Worm (Caenorhabditis elegans) whole organism, L1 larva: ENCODE data around the gene C29E4.10.
A peak's percentile ranks its signal among the peaks of the same experiment; 100 is the strongest.

Experiments
- C16A3.4 ChIP-seq: fragments of 150-350 bp; optimal IDR thresholded peaks from 2 replicates; lab custom pipeline; 2014; ENCODE audit warnings: missing biosample characterization, missing genetic modification characterization
- Y116A8C.19 ChIP-seq: sonication (generic microtip); optimal IDR thresholded peaks from 2 replicates; lab custom pipeline; 2016; ENCODE audit warnings: missing compliant biosample characterization, missing genetic modification characterization, borderline replicate concordance
- aha-1 ChIP-seq: fragments of 150-350 bp; optimal IDR thresholded peaks from 2 replicates; lab custom pipeline; 2014; ENCODE audit warnings: missing biosample characterization, missing genetic modification characterization
- ama-1 ChIP-seq: fragments of 150-350 bp; optimal IDR thresholded peaks from 2 replicates; lab custom pipeline; 2014
- blmp-1 ChIP-seq: fragments of 150-350 bp; optimal IDR thresholded peaks from 2 replicates; lab custom pipeline; 2014; ENCODE audit warnings: missing biosample characterization, missing genetic modification characterization
- efl-1 ChIP-seq, 4 experiments: fragments of 150-350 bp; optimal IDR thresholded peaks in 3 of 4; peaks in 1 of 4; 1 replicate in 1 of 4; 2 replicates in 3 of 4; lab custom pipeline; 2014; ENCODE audit warnings: missing biosample characterization in 2 of 4, missing genetic modification characterization in 2 of 4, missing genetic modification reagents in 2 of 4
- fkh-10 ChIP-seq: sonication (generic microtip); optimal IDR thresholded peaks from 2 replicates; lab custom pipeline; 2017; ENCODE audit warnings: missing biosample characterization, missing genetic modification reagents, missing genetic modification characterization
- fos-1 ChIP-seq: fragments of 150-350 bp; optimal IDR thresholded peaks from 2 replicates; lab custom pipeline; 2014; ENCODE audit warnings: missing biosample characterization, missing genetic modification characterization
- grh-1 ChIP-seq: fragments of 200-800 bp; sonication (Bioruptor generic); IDR thresholded peaks from 2 replicates; pipeline ENCODE4 v1.3.6; 2022; ENCODE audit warnings: missing genetic modification reagents, missing genetic modification characterization, missing compliant biosample characterization
- irx-1 ChIP-seq: sonication (generic microtip); optimal IDR thresholded peaks from 2 replicates; lab custom pipeline; 2016; ENCODE audit warnings: missing genetic modification characterization, missing compliant biosample characterization
- jun-1 ChIP-seq: fragments of 150-350 bp; optimal IDR thresholded peaks from 2 replicates; lab custom pipeline; 2014; ENCODE audit warnings: missing biosample characterization, missing genetic modification reagents, missing genetic modification characterization
- lin-39 ChIP-seq: fragments of 150-350 bp; optimal IDR thresholded peaks from 2 replicates; lab custom pipeline; 2014; ENCODE audit warnings: missing biosample characterization, missing genetic modification reagents, missing genetic modification characterization
- lir-3 ChIP-seq: sonication (generic microtip); optimal IDR thresholded peaks from 2 replicates; lab custom pipeline; 2016; ENCODE audit warnings: mild to moderate bottlenecking, missing genetic modification characterization, moderate library complexity, missing compliant biosample characterization; ENCODE audit not compliant: poor library complexity
- mab-9 ChIP-seq: fragments of 200-800 bp; sonication (Bioruptor generic); IDR thresholded peaks from 2 replicates; pipeline ENCODE4 v1.3.6; 2022; ENCODE audit warnings: missing genetic modification reagents, missing genetic modification characterization, missing compliant biosample characterization
- mep-1 ChIP-seq: fragments of 150-350 bp; optimal IDR thresholded peaks from 2 replicates; lab custom pipeline; 2014; ENCODE audit warnings: missing biosample characterization, missing genetic modification characterization
- nhr-11 ChIP-seq: fragments of 150-350 bp; optimal IDR thresholded peaks from 2 replicates; lab custom pipeline; 2014; ENCODE audit warnings: missing biosample characterization, missing genetic modification characterization
- nhr-12 ChIP-seq: sonication (generic microtip); optimal IDR thresholded peaks from 2 replicates; lab custom pipeline; 2017; ENCODE audit warnings: missing biosample characterization, missing genetic modification characterization
- nhr-19 ChIP-seq: fragments of 200-800 bp; sonication (Bioruptor generic); conservative IDR thresholded peaks from 2 replicates; pipeline ENCODE4 v1.3.6; 2022; ENCODE audit warnings: missing genetic modification characterization, missing compliant biosample characterization
- nhr-71 ChIP-seq: sonication (generic microtip); optimal IDR thresholded peaks from 2 replicates; lab custom pipeline; 2016; ENCODE audit warnings: mild to moderate bottlenecking, missing genetic modification characterization, moderate library complexity, missing compliant biosample characterization
- nhr-85 ChIP-seq: sonication (generic microtip); peaks from one replicate; lab custom pipeline; 2016; ENCODE audit warnings: missing genetic modification characterization, inconsistent platforms, missing compliant biosample characterization
- nhr-90 ChIP-seq: sonication (generic microtip); optimal IDR thresholded peaks from 2 replicates; lab custom pipeline; 2016; ENCODE audit warnings: mild to moderate bottlenecking, missing genetic modification characterization, missing compliant biosample characterization; ENCODE audit not compliant: poor library complexity
- pag-3 ChIP-seq: sonication (generic microtip); optimal IDR thresholded peaks from 2 replicates; lab custom pipeline; 2017; ENCODE audit warnings: missing genetic modification characterization, mild to moderate bottlenecking, missing compliant biosample characterization, antibody characterized with exemption, borderline replicate concordance; ENCODE audit not compliant: insufficient read depth
- rnt-1 ChIP-seq: sonication (generic microtip); optimal IDR thresholded peaks from 2 replicates; lab custom pipeline; 2016; ENCODE audit warnings: mild to moderate bottlenecking, missing genetic modification characterization, moderate library complexity, missing compliant biosample characterization
- snu-23 ChIP-seq: sonication (generic microtip); optimal IDR thresholded peaks from 2 replicates; lab custom pipeline; 2016; ENCODE audit warnings: missing genetic modification characterization, missing compliant biosample characterization
- unc-130 ChIP-seq: fragments of 150-350 bp; optimal IDR thresholded peaks from 2 replicates; lab custom pipeline; 2017; ENCODE audit warnings: missing biosample characterization, missing genetic modification characterization, inconsistent platforms
- unc-30 ChIP-seq: sonication (generic microtip); optimal IDR thresholded peaks from 2 replicates; lab custom pipeline; 2017; ENCODE audit warnings: missing biosample characterization, missing genetic modification characterization
- unc-98 ChIP-seq: fragments of 200-800 bp; sonication (Bioruptor generic); IDR thresholded peaks from 2 replicates; pipeline ENCODE4 v1.3.6; 2022; ENCODE audit warnings: missing genetic modification characterization, missing compliant biosample characterization
- zip-4 ChIP-seq: fragments of 200-800 bp; sonication (Bioruptor generic); optimal IDR thresholded peaks from 2 replicates; lab custom pipeline; 2018; ENCODE audit warnings: mild to moderate bottlenecking, missing genetic modification characterization, moderate library complexity, missing compliant biosample characterization
- ztf-11 ChIP-seq, 2 experiments: sonication (generic microtip); optimal IDR thresholded peaks; 2 replicates each; lab custom pipeline; 2016 to 2017; ENCODE audit warnings: missing genetic modification characterization in 2 of 2, missing biosample characterization in 1 of 2, missing compliant biosample characterization in 1 of 2

Gene C29E4.10

ce11 chrIII:7940819-7941218 lies 3.2 kb downstream of the C29E4.10 start, which contains the start of gene C29E4.12 (continued):
- peak; percentile 62 for TF ChIP-seq irx-1
- TF ChIP-seq zip-4 (GFP tag; lab: Kevin White, UChicago): peak; percentile 25
- TF ChIP-seq nhr-19 (GFP tag; lab: Robert Waterston, UW): peak; percentile 79
- peak; percentile 52 for TF ChIP-seq mep-1
- no peak for TF ChIP-seq mab-9 (GFP tag; lab: Robert Waterston, UW)
- TF ChIP-seq nhr-90 (tag; lab: Kevin White, UChicago): peak; percentile 70
- TF ChIP-seq rnt-1 (tag; lab: Kevin White, UChicago): peak; percentile 87
- TF ChIP-seq unc-30 (tag; lab: Kevin White, UChicago): no peak
- peak in 1 of 2 experiments; percentile 18 for TF ChIP-seq ztf-11 (tag; optimal IDR thresholded peaks at IDR 0.05; lab: Kevin White, UChicago)

ce11 chrIII:7941417-7941816 lies 3.8 kb downstream of the C29E4.10 start, which contains the start of gene kle-2:
TSS of gene kle-2 (plus strand) at chrIII:7941717.
- TF ChIP-seq Y116A8C.19 (tag; lab: Kevin White, UChicago) (no peak), jun-1 (tag; lab: Kevin White, UChicago) (no peak), nhr-85 (tag; lab: Kevin White, UChicago) (no peak), C16A3.4 (tag; lab: Kevin White, UChicago) (no peak)

- TF ChIP-seq pag-3 (tag; lab: Kevin White, UChicago) (no peak), grh-1 (no peak), aha-1 (tag; lab: Kevin White, UChicago) (no peak), fkh-10 (no peak), nhr-71 (tag; lab: Kevin White, UChicago) (no peak), lin-39 (tag; lab: Kevin White, UChicago) (no peak), nhr-12 (tag; lab: Kevin White, UChicago) (no peak)
These were observed 9.4 kb downstream of the C29E4.10 start, which contains the start of gene gsto-1 for ce11 chrIII:7946968-7947491. TSS of gene gsto-1 (minus strand) at chrIII:7947018.

ce11 chrIII:7947677-7948076 lies 10.0 kb downstream of the C29E4.10 start:
- TF ChIP-seq blmp-1 (tag; lab: Kevin White, UChicago) (peak; percentile 54), efl-1 (optimal IDR thresholded peaks at IDR 0.05; lab: Kevin White, UChicago) (no peak), efl-1 (GFP tag; optimal IDR thresholded peaks at IDR 0.05 in 1 of 2; lab: Kevin White, UChicago) (peak in 1 of 2 experiments; percentile 56), nhr-90 (tag; lab: Kevin White, UChicago) (no peak)
- TF ChIP-seq, all 84 proteins: peak for 2

ce11 chrIII:7948802-7949201 lies 11.2 kb downstream of the C29E4.10 start, which contains the start of gene col-90:
TSS of gene col-90 (plus strand) at chrIII:7948838.
- TF ChIP-seq lir-3 (no peak), snu-23 (no peak), nhr-11 (no peak), blmp-1 (tag; lab: Kevin White, UChicago) (peak; percentile 6), ama-1 (lab: Kevin White, UChicago) (peak; percentile 70), Y116A8C.19 (tag; lab: Kevin White, UChicago) (no peak), unc-30 (tag; lab: Kevin White, UChicago) (no peak), unc-98 (GFP tag; lab: Robert Waterston, UW) (no peak), unc-130 (no peak)

ce11 chrIII:7950447-7950846 lies 12.8 kb downstream of the C29E4.10 start:
- TF ChIP-seq efl-1 (optimal IDR thresholded peaks at IDR 0.05; lab: Kevin White, UChicago) (no peak), efl-1 (GFP tag; optimal IDR thresholded peaks at IDR 0.05 in 1 of 2; lab: Kevin White, UChicago) (peak in 1 of 2 experiments; percentile 58), fos-1 (tag; lab: Kevin White, UChicago) (no peak)
- TF ChIP-seq, all 84 proteins: peak for 1
